Worm (Caenorhabditis elegans) whole organism, dauer: Measurements from ENCODE around the gene T21C12.8.

Source experiments
- unc-62 ChIP-seq: sonication (generic microtip); optimal IDR thresholded peaks from 2 replicates; lab custom pipeline; 2017; ENCODE audit warnings: missing biosample characterization, missing genetic modification reagents, missing genetic modification characterization

The T21C12.8 gene

DNA sequence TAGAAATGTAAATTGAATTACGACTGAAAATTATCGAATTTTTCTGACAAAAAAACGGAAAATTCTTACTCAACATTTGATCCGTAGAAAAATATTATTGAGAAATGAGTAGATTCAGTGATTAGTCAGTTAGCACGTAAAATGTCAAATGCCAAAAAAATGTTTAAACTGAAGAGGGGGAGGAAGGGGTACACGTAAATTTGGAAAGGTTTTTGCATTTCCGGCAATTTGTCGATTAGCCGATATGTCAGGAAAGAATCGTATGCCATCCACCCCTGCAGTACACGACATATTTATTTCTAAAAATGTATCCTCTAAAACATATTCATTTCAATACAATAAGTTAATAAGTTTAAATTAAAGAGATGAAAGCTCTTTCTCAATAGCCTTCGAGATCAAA is 5.1 kb upstream of the T21C12.8 start, which contains the start of gene T21C12.4:
T21C12.4 (minus strand) TSS at position 101 of the 400 bp plus-strand sequence.
- no peak for TF ChIP-seq unc-62 (GFP tag; lab: Kevin White, UChicago)

DNA sequence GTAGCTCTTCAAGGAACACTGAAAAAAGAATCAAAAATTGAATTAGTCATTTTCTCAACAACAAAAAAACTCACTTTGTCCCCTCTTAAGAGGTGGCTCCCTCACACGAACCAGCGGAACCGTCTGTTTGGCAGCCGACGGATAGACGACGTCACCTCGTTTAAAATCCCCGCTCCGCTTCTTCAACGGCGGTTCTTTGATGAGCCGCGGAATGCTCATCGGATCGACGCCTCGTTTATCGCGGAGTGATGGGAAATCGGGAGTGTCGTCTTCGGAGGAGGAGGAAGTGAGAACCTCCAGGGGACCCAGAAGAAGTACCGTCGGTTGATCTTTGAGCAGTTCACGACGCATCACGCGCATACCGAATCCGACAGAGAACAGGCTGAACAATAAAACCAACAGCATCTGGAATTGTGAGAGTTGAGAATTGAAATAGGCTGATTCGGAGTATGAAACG is 14.0 kb downstream of the T21C12.8 start, which contains the start of gene nlp-68:
nlp-68 (minus strand) TSS at position 407 of the 457 bp plus-strand sequence.
- no peak for TF ChIP-seq unc-62 (GFP tag; lab: Kevin White, UChicago)

DNA sequence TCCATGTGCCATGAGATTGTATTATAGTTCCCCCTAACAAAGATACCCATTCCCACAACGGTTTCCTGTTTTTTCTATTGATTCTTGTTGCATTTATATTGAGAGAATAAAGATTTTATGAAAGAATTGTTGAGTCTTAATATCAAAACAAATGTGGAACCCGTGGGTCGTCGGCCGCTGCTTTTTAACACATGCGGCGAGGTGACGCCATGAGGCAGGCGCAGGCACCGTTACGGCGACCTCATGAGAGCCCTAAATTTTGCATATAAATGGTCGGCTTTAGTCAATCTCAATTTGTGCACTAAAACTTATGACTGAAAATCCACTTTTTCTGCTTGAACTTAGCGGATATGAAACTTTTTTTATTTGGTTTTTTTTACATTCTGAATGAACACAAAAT is 15.3 kb downstream of the T21C12.8 start:
- no peak for TF ChIP-seq unc-62 (GFP tag; lab: Kevin White, UChicago)

DNA sequence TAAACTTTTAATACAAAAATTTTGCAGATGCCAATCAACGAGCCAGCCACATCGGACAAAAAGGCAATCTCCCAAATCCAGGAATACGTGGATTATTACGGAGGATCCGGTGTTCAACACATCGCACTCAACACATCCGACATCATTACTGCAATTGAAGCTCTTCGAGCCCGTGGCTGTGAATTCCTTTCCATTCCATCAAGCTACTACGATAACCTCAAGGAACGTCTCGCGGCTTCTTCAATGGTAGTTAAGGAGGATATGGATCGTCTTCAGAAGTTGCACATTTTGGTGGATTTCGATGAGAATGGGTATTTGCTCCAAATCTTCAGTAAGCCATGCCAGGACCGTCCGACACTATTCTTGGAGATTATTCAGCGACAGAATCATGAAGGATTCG is 15.8 kb downstream of the T21C12.8 start:
- no peak for TF ChIP-seq unc-62 (GFP tag; lab: Kevin White, UChicago)

DNA sequence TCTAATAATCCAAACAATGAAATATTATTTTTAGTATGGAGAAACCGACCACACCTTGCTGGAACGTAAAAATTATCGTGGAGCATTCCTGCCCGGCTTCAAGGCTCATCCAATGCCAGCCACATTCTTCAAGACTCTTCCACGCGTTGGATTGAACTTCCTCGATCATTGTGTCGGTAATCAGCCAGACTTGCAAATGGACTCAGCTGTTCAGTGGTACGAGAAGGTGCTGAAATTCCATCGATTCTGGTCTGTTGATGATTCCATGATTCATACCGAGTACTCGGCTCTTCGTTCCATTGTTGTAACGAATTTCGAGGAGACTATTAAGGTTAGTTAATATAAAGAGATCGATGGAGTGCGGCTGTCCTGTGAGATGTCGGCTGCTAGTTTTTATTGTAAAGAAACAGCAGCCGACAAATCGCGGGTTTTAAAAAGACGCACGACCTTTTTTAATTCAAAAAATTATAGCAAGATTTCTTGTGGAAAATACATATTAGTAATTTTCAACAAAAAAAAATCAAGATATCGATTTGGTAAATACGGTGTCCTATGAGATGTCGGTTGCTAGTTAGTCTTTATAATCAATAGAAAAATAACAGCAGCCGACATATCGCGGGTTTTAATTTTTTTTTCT is 16.6 kb downstream of the T21C12.8 start:
- TF ChIP-seq unc-62 (GFP tag; lab: Kevin White, UChicago) = no peak

DNA sequence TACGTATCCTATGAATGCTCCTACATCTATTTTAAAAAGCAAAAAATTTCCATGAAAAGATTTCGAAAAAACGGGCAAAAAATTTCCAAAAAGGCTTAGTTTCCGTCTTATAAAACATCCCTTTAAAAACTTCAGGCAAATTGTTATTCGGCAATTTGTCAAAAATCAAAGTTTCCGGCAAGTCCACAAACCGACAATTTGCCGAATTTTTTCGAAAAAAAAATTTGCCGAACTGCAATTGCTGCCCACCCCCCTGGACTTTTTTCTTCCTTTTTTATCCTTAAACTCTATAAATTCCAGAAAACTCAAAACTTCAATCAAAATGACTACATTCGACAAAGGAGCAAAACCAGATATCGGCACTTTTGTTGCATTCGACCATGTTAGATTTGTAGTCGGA is 17.6 kb downstream of the T21C12.8 start, which contains the start of gene hpd-1:
hpd-1 (plus strand) TSS at position 301 of the 400 bp plus-strand sequence.
- no peak for TF ChIP-seq unc-62 (GFP tag; lab: Kevin White, UChicago)

DNA sequence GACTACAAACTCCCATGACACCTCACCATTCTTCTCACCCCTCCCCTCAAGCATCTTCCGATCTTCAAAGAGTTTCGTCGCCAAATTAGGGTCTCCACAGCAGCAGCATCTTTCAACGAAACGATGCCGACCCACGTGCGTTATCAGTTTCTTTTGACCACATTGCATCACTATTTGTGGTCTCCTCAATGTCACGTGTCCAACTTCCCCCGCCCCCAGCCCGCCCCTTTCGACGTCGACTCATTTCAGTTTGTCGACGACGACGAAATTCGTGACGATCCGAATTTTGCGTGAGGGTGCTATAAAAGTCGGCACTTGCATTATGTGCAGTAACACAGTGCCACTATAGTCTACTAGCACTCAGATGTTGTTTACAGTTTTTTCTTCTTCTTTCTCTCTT is 18.6 kb downstream of the T21C12.8 start:
- no peak for TF ChIP-seq unc-62 (GFP tag; lab: Kevin White, UChicago)

DNA sequence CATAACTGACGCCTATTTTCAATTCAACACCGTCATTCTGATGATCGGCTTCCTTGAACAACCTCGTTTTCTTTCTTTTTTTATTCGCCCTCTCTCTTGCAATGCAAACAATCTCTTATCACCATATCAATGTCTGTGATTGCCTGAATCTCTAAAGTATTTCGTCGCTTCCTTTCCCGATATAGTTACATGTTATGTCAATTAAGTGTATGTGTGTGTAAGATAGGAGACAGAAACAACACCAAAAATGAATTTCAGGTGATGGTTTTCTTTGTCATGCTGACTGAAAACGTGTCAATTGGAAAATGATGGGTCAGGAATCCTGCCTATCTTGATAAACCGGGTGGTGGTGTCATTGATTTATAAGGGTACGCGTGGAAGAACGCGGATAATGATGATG is 19.5 kb downstream of the T21C12.8 start:
- TF ChIP-seq unc-62 (GFP tag; lab: Kevin White, UChicago) = no peak

DNA sequence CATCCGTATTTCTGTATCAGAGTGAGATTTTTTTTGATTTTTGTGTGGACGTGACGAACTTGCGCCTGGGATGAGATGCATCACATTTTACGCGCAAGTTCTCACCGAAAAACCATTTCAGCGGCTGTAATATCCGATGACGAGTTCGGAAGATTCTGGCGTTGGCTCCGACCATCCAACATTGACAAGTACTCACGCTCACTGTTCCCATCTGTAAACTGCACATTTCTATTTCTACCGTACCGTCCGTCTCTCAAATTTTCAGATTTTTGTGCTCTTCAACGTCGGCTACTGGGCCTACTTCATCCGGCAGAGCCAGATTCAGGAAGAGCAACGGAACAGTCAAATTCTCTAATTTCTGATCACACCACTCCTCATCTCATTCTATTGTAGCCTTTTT is 25.4 kb downstream of the T21C12.8 start:
- TF ChIP-seq unc-62 (GFP tag; lab: Kevin White, UChicago) = no peak

DNA sequence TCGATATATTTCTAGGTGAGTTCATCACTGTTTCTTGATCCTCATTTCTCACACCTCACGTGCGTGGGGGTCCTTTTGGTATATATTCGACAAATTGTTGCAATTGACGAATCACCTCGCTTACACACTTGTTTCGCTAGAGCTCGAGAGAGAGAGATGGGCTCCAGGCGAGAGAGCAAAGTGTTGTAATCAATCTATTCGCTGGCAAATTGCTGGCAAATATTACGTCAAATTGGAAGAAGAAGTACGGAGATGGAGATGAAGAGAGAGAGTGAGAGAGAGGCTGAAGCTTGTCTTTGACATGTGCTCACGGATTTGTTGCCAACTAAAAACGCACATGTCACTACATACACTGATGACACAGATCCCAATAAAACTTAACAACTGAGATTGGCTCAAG is 26.9 kb downstream of the T21C12.8 start:
- TF ChIP-seq unc-62 (GFP tag; lab: Kevin White, UChicago) = no peak

DNA sequence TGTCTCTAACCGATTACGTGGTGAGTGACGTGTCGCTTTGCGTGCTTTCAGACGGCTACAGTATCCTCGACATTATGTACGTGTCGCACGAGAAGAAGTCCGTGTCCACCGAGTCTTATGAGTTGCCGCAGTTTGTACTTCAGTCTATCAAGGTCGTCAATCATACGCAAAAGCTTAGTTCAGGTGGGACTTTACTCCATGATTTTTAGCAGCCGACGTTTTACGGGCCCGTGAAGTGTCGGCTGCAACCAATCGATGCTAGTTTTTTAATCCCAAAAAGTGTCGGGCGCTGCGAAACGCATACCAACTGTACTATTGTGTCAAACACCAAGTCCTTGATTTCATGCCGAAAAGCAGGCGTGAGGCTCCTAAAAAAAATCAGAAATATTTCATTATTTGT is 28.0 kb downstream of the T21C12.8 start:
- TF ChIP-seq unc-62 (GFP tag; lab: Kevin White, UChicago) = no peak

DNA sequence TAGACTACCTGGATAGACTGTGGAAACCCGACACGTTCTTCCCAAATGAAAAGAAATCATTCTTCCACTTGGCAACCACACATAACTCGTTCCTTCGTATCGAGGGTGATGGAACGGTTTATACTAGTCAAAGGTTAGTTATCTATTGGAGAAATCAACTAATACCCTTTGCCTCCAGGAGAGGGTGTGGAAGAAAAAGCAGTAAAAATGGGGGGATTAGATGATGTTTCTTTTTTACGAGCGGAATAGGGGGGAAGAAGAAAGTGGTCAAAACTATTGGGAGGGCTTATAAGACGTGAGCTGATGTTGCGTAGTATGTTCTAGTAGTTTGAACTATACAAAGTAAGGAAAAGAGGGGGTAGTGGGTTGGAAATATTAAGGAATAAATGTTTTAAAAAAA is 29.8 kb downstream of the T21C12.8 start:
- TF ChIP-seq unc-62 (GFP tag; lab: Kevin White, UChicago) = no peak

DNA sequence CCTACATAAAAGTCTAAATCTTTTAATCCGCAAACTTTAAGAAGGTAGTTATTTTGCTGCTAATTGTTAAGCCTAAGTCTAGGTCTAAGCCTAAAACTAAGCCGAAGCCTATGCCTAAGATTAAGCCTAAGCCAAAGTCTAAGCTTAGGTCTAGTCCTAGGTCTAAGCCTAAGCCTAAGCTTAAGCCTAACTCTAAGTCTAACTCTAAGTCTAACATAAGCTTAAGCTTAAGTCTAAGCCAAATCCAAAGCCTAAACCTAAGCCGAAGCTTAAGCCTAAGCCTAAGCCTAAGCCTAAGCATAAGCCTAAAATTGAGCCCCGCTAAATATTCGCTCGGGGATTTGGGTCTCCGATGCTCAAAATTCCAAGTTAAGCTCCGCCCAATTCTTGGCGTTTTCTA is 31.6 kb downstream of the T21C12.8 start:
- TF ChIP-seq unc-62 (GFP tag; lab: Kevin White, UChicago) = no peak

DNA sequence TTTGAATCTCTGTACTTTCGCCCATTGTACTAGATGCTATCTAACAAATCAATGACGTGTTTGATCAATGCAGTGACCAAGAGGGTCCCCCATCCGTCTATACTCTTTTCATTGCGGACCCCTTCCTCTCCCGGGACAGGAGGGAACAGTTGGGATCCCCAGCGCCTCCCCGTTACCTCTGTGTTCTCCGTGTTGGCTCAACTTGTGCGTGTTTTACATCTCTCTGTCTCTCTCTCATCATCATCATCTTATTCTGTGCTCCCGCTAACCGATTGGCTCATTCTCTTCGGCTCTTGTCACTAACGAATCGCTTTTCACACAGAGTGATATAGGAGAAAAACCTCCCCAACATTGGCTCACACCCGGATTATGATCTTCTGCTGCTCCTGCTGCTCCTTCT is 32.3 kb downstream of the T21C12.8 start, which contains the start of gene unc-49:
unc-49 (plus strand) TSS at position 240 of the 400 bp plus-strand sequence.
- TF ChIP-seq unc-62 (GFP tag; lab: Kevin White, UChicago) = no peak

DNA sequence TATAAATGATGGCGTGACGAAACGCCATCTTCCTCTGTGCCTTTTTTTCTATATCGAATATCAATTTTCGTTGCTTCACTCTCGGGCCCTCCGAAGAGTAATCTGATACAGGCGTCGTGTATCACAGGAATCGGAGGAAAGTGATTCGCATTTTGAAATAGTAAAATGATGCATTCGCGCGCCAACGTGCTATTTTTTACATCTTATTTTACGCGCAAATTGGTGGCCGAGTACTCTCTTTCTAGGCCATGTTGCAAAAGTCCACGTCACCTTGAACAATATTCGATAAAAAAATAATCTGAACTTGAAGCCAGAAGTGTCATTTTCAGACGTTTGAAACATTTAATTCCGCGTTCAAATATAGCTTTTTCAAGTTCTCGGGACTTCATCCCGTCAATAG is 33.2 kb downstream of the T21C12.8 start:
- no peak for TF ChIP-seq unc-62 (GFP tag; lab: Kevin White, UChicago)

DNA sequence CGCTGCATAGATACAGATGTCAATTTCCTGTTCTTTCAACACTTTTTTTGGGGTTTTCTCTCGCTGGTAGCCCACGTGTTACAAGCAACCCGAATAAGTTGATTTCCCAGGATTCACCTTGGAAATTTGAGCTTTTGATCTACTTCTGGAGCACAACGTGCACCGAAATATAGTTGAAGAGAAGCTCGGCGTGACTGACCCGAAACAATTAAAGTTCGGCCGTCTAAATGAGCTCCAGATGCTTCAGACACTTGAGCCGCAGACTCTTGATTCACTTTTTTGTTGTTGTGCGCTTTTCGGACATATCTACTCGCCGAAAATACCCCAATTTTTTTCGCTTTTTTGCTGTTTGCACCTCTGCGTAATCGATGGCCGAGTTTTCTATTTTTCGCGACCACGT is 33.9 kb downstream of the T21C12.8 start:
- no peak for TF ChIP-seq unc-62 (GFP tag; lab: Kevin White, UChicago)

DNA sequence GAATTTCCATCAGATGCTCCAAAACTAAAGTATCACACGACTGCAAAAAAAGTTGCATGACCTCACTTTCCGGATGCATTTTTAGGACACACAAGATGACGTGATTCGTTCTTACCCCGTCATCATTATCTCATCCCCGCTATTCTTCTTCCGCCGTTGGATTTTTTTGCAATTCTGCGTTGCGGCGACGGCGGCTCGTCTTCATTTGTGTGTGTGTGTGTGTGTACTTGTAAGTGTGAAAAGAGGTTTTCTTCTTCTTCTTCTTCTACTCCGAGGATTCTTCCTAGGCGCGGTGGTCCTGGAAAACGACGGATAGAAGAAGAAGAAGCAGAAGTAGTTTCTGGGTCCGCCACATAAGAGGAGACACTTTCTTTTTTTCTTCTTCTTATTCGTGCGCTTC is 37.1 kb downstream of the T21C12.8 start:
- no peak for TF ChIP-seq unc-62 (GFP tag; lab: Kevin White, UChicago)
